Worm (Caenorhabditis elegans): ENCODE measurements around the gene F49H12.4.

F49H12.4 gene

DNA sequence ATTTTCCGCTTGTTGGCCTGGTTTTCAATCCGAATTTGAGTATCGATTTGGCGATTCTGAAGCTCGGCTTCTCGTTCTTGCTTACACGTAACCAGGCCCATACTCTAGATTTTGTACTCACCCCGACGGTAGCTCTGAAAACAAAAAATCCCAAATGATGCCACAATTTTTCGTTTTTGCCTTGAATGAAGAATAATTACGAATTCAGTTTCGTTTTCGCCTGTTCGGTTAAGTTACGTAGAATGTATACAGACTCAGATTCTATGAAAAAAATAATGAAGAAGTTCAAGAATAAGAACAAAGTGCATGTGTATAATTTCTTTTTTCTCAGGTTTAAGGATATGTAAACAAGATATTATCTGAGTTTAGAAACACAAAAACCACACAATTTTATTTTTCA lies 41.3 kb downstream of the F49H12.4 start, which contains the start of gene gpa-5:
gpa-5 (minus strand) TSS at position 101 of the 400 bp plus-strand sequence.
- no peak for TF ChIP-seq W03F9.2 (tag; optimal IDR thresholded peaks at IDR 0.05)
- TF ChIP-seq dao-5 (tag; optimal IDR thresholded peaks at IDR 0.05), result no peak
- TF ChIP-seq him-1 (tag; optimal IDR thresholded peaks at IDR 0.05), result no peak

ce11 chrX:2130141-2130540 lies 50.5 kb downstream of the F49H12.4 start, which contains the start of gene F53B1.8:
Gene F53B1.8 (minus strand): TSS chrX:2130241.
- no peak for TF ChIP-seq him-1 (tag; optimal IDR thresholded peaks at IDR 0.05)
- TF ChIP-seq dao-5 (tag; optimal IDR thresholded peaks at IDR 0.05), result no peak
- no peak for TF ChIP-seq W03F9.2 (tag; optimal IDR thresholded peaks at IDR 0.05)
